Fruit fly (Drosophila melanogaster): Measurements from ENCODE around the gene kst.

Gene kst

dm6 chr3L:3396056-3396455, 59.4 kb downstream of the kst start (continued):
- TF ChIP-seq CG1603 (tag; optimal IDR thresholded peaks at IDR 0.05): peak; percentile 60
- peak; percentile 79 for TF ChIP-seq ro (GFP tag; IDR thresholded peaks at IDR 0.05)
- TF ChIP-seq Nf-YC (tag; optimal IDR thresholded peaks at IDR 0.05): peak; percentile 13
- peak; percentile 74 for TF ChIP-seq CG30020 (tag; optimal IDR thresholded peaks at IDR 0.05)
- peak; percentile 77 for TF ChIP-seq Max (GFP tag; optimal IDR thresholded peaks at IDR 0.05)
- no peak for TF ChIP-seq toy (GFP tag; IDR thresholded peaks at IDR 0.05)
- TF ChIP-seq Nf-YB (GFP tag; optimal IDR thresholded peaks at IDR 0.05): peak; percentile 77
- peak; percentile 55 for TF ChIP-seq CG15011 (GFP tag; optimal IDR thresholded peaks at IDR 0.05)
- no peak for TF ChIP-seq usp (GFP tag; optimal IDR thresholded peaks at IDR 0.05)
- TF ChIP-seq sob (GFP tag; IDR thresholded peaks at IDR 0.05): no peak; the same call in 1 of the 2 replicates
- peak; percentile 92 for TF ChIP-seq gcm (GFP tag; optimal IDR thresholded peaks at IDR 0.05)
- peak; percentile 97 for TF ChIP-seq dmrt11E (tag; optimal IDR thresholded peaks at IDR 0.05)
- TF ChIP-seq CG31441 (GFP tag; IDR thresholded peaks at IDR 0.05): peak; percentile 96
- peak; percentile 88 for TF ChIP-seq CG17359 (tag; optimal IDR thresholded peaks at IDR 0.05)
- TF ChIP-seq CG32772 (GFP tag; IDR thresholded peaks at IDR 0.05): peak; percentile 87
- TF ChIP-seq CG13287 (GFP tag; IDR thresholded peaks at IDR 0.05; ENCODE audit: partially characterized antibody): no peak
- TF ChIP-seq oc (tag; optimal IDR thresholded peaks at IDR 0.05): peak; percentile 93
- peak; percentile 70; the same call in 1 of the 3 replicates for TF ChIP-seq ase (GFP tag; IDR thresholded peaks at IDR 0.05)
- TF ChIP-seq slbo (GFP tag; IDR thresholded peaks at IDR 0.05): peak; percentile 26; the same call in 1 of the 2 replicates
- TF ChIP-seq CG1792 (GFP tag; optimal IDR thresholded peaks at IDR 0.05): peak; percentile 53
- no peak for TF ChIP-seq amos (GFP tag; IDR thresholded peaks at IDR 0.05; ENCODE audit: partially characterized antibody)
- no peak for TF ChIP-seq Opbp (GFP tag; IDR thresholded peaks at IDR 0.05; ENCODE audit: partially characterized antibody)
- TF ChIP-seq Hr78 (GFP tag; optimal IDR thresholded peaks at IDR 0.05): peak in 1 of 2 experiments; percentile 86
- peak; percentile 85 for TF ChIP-seq CG16815 (GFP tag; optimal IDR thresholded peaks at IDR 0.05)
- peak; percentile 74 for TF ChIP-seq CG30431 (GFP tag; optimal IDR thresholded peaks at IDR 0.05)
- TF ChIP-seq CG8281 (tag; optimal IDR thresholded peaks at IDR 0.05): peak; percentile 60
- no peak for TF ChIP-seq MESR4 (GFP tag; optimal IDR thresholded peaks at IDR 0.05)
- peak; percentile 57 for TF ChIP-seq Fer3 (tag; optimal IDR thresholded peaks at IDR 0.05)
- TF ChIP-seq ATbp (GFP tag; optimal IDR thresholded peaks at IDR 0.05): peak; percentile 91
- TF ChIP-seq gce (GFP tag; IDR thresholded peaks at IDR 0.05): peak; percentile 51; the same call in 1 of the 3 replicates
- TF ChIP-seq ewg (GFP tag; optimal IDR thresholded peaks at IDR 0.05): peak; percentile 82
- peak; percentile 70 for TF ChIP-seq Mes4 (GFP tag; optimal IDR thresholded peaks at IDR 0.05)
- peak; percentile 21 for TF ChIP-seq CG14965 (GFP tag; optimal IDR thresholded peaks at IDR 0.05; ENCODE audit: borderline replicate concordance)
- TF ChIP-seq Rx (GFP tag; IDR thresholded peaks at IDR 0.05): peak; percentile 56; the same call in 1 of the 2 replicates
- peak; percentile 43 for TF ChIP-seq wek (GFP tag; optimal IDR thresholded peaks at IDR 0.05)
- peak; percentile 86 for TF ChIP-seq CG13775 (GFP tag; optimal IDR thresholded peaks at IDR 0.05)
- TF ChIP-seq twi (tag; optimal IDR thresholded peaks at IDR 0.05): peak; percentile 90
- TF ChIP-seq Ssrp (tag; optimal IDR thresholded peaks at IDR 0.05): peak; percentile 94
- TF ChIP-seq vvl (GFP tag; IDR thresholded peaks at IDR 0.05): peak; percentile 94
- peak; percentile 3 for TF ChIP-seq CG13296 (GFP tag; optimal IDR thresholded peaks at IDR 0.05)
- peak; percentile 60 for TF ChIP-seq dm (GFP tag; optimal IDR thresholded peaks at IDR 0.05)
- TF ChIP-seq bowl (GFP tag; IDR thresholded peaks at IDR 0.05): no peak
- TF ChIP-seq CG15073 (GFP tag; optimal IDR thresholded peaks at IDR 0.05): peak; percentile 39
- TF ChIP-seq CG13123 (GFP tag; optimal IDR thresholded peaks at IDR 0.05): peak; percentile 78
- peak; percentile 83 for TF ChIP-seq CG4707 (GFP tag; optimal IDR thresholded peaks at IDR 0.05)
- TF ChIP-seq sqz (GFP tag; optimal IDR thresholded peaks at IDR 0.05): peak; percentile 90
- TF ChIP-seq CG2120 (GFP tag; optimal IDR thresholded peaks at IDR 0.05): no peak
- no peak for TF ChIP-seq Doc2 (GFP tag; IDR thresholded peaks at IDR 0.05)
- TF ChIP-seq CG4820 (GFP tag; optimal IDR thresholded peaks at IDR 0.05): peak; percentile 94
- no peak for TF ChIP-seq pho (GFP tag; optimal IDR thresholded peaks at IDR 0.05)
